Worm (Caenorhabditis elegans) whole organism, L4 larva: ENCODE data around the gene nspd-4.

Source experiments
- ceh-28 ChIP-seq: fragments of 150-350 bp; optimal IDR thresholded peaks from 2 replicates; lab custom pipeline; 2014; ENCODE audit warnings: missing biosample characterization, missing genetic modification reagents, missing genetic modification characterization
- dmd-8 ChIP-seq: fragments of 200-800 bp; sonication (Bioruptor generic); IDR thresholded peaks from 2 replicates; pipeline ENCODE4 v1.3.6; 2022; ENCODE audit warnings: missing genetic modification characterization, missing compliant biosample characterization
- dve-1 ChIP-seq: sonication (generic microtip); optimal IDR thresholded peaks from 2 replicates; lab custom pipeline; 2017; ENCODE audit warnings: antibody characterized with exemption, mild to moderate bottlenecking, missing genetic modification characterization, missing compliant biosample characterization; ENCODE audit not compliant: insufficient read depth
- egl-27 ChIP-seq: sonication (generic microtip); optimal IDR thresholded peaks from 3 replicates; lab custom pipeline; 2017; ENCODE audit warnings: missing biosample characterization, missing genetic modification reagents, missing genetic modification characterization
- lin-1 ChIP-seq: fragments of 200-800 bp; sonication (Bioruptor generic); IDR thresholded peaks from 2 replicates; pipeline ENCODE4 v1.3.6; 2022; ENCODE audit warnings: missing genetic modification reagents, missing genetic modification characterization, missing compliant biosample characterization
- nhr-6 ChIP-seq: fragments of 150-350 bp; optimal IDR thresholded peaks from 2 replicates; lab custom pipeline; 2014; ENCODE audit warnings: missing biosample characterization, missing genetic modification characterization
- nhr-76 ChIP-seq: fragments of 150-350 bp; optimal IDR thresholded peaks from 2 replicates; lab custom pipeline; 2014; ENCODE audit warnings: missing biosample characterization, missing genetic modification characterization

- TF ChIP-seq lin-1 (GFP tag; lab: Robert Waterston, UW), result no peak
- no peak for TF ChIP-seq dve-1
- TF ChIP-seq dmd-8 (GFP tag; lab: Robert Waterston, UW), result no peak
- no peak for TF ChIP-seq nhr-76 (tag; lab: Kevin White, UChicago)
- no peak for TF ChIP-seq nhr-6
- TF ChIP-seq egl-27 (tag; lab: Kevin White, UChicago), result no peak
- no peak for TF ChIP-seq ceh-28 (tag; lab: Kevin White, UChicago)
These were observed 23.6 kb upstream of the nspd-4 start for ce11 chrII:4818780-4819179.
